Fruit fly (Drosophila melanogaster) whole organism, pupa: ENCODE results near the gene Pis.

Experiments
- CG10348 ChIP-seq: fragments of 200-800 bp; sonication (Bioruptor generic); IDR thresholded peaks from 2 replicates; pipeline ENCODE4 v1.3.6; 2022; ENCODE audit warnings: missing biosample characterization, missing genetic modification characterization
- CG12605 ChIP-seq: fragments of 200-800 bp; sonication (Bioruptor generic); IDR thresholded peaks from 2 replicates; pipeline ENCODE4 v1.3.6; 2022; ENCODE audit warnings: missing biosample characterization, missing genetic modification characterization
- CG14655 ChIP-seq: fragments of 200-800 bp; sonication (Bioruptor generic); optimal IDR thresholded peaks from 3 replicates; lab custom pipeline; 2017; ENCODE audit warnings: mild to moderate bottlenecking, missing biosample characterization, missing genetic modification reagents, missing genetic modification characterization
- CG15710 ChIP-seq: fragments of 200-800 bp; sonication (Bioruptor generic); optimal IDR thresholded peaks from 2 replicates; lab custom pipeline; 2018; ENCODE audit warnings: missing biosample characterization, mild to moderate bottlenecking, missing genetic modification characterization, moderate library complexity
- CG8301 ChIP-seq: fragments of 200-800 bp; sonication (Bioruptor generic); optimal IDR thresholded peaks from 2 replicates; lab custom pipeline; 2018; ENCODE audit warnings: missing biosample characterization, mild to moderate bottlenecking, missing genetic modification characterization
- Pif1A ChIP-seq: fragments of 200-800 bp; sonication (Bioruptor generic); optimal IDR thresholded peaks from 3 replicates; lab custom pipeline; 2016; ENCODE audit warnings: missing biosample characterization, missing genetic modification characterization
- fd96Ca ChIP-seq: fragments of 200-800 bp; sonication (Bioruptor generic); IDR thresholded peaks from 3 replicates; pipeline ENCODE4 v1.3.6; 2022; ENCODE audit warnings: missing biosample characterization, missing genetic modification characterization
- rn ChIP-seq: fragments of 200-800 bp; sonication (Bioruptor generic); IDR thresholded peaks from 2 replicates; pipeline ENCODE4 v1.3.6; 2022; ENCODE audit warnings: missing biosample characterization, missing genetic modification characterization

DNA sequence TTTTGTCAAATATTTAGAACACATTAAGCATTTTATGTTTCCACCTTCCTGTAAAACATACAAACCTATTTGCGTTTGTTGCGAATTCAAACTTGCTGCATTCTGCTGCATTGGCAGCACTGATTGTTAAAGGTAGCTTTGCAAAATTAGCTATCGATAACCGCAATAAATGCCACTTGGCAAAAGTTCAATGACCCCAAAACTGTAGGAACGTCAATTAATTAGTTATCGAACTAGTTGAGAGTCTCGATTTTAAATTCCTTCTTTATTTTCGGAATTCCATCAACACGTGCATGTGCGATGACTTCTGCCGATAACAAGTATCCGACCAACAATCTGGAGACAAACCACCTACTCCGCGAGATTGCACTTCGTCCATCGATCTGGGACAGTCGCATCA is 41.3 kb downstream of the Pis start, which contains the start of gene CG8119:
- no peak for TF ChIP-seq CG15710
- TF ChIP-seq CG8301: no peak
- TF ChIP-seq fd96Ca: no peak
- no peak for TF ChIP-seq Pif1A (GFP tag; lab: Kevin White, UChicago)
- TF ChIP-seq CG14655: no peak
- TF ChIP-seq rn: no peak
- TF ChIP-seq CG10348 (GFP tag; lab: Robert Waterston, UW): no peak
- TF ChIP-seq CG12605 (GFP tag; lab: Robert Waterston, UW): no peak
